Worm (Caenorhabditis elegans) whole organism, L2 larva: ENCODE data around the gene sec-24.1.

ENCODE experiments used
- fos-1 ChIP-seq: fragments of 150-350 bp; optimal IDR thresholded peaks from 2 replicates; lab custom pipeline; 2014; ENCODE audit warnings: missing biosample characterization, missing genetic modification characterization
- lsy-2 ChIP-seq, 2 experiments: fragments of 150-350 bp in 1 of 2; sonication (generic microtip) in 1 of 2; optimal IDR thresholded peaks; 2 replicates each; lab custom pipeline; 2014 to 2017; ENCODE audit warnings: missing biosample characterization in 2 of 2, missing genetic modification characterization in 2 of 2
- mbf-1 ChIP-seq: sonication (generic microtip); optimal IDR thresholded peaks from 2 replicates; lab custom pipeline; 2017; ENCODE audit warnings: missing biosample characterization, missing genetic modification characterization
- nhr-6 ChIP-seq: fragments of 150-350 bp; optimal IDR thresholded peaks from 2 replicates; lab custom pipeline; 2014; ENCODE audit warnings: missing biosample characterization, missing genetic modification characterization
- nhr-77 ChIP-seq: fragments of 150-350 bp; optimal IDR thresholded peaks from 2 replicates; lab custom pipeline; 2014; ENCODE audit warnings: missing biosample characterization, missing genetic modification characterization
- skn-1 ChIP-seq: sonication (generic microtip); optimal IDR thresholded peaks from 2 replicates; lab custom pipeline; 2017; ENCODE audit warnings: missing biosample characterization, missing genetic modification characterization
- snpc-4 ChIP-seq: fragments of 150-350 bp; optimal IDR thresholded peaks from 2 replicates; lab custom pipeline; 2014; ENCODE audit warnings: missing biosample characterization, missing genetic modification characterization
- unc-39 ChIP-seq: fragments of 150-350 bp; optimal IDR thresholded peaks from 2 replicates; lab custom pipeline; 2014; ENCODE audit warnings: missing biosample characterization, missing genetic modification characterization
- unc-55 ChIP-seq: fragments of 150-350 bp; sonication (generic microtip); optimal IDR thresholded peaks from 3 replicates; lab custom pipeline; 2014; ENCODE audit warnings: missing biosample characterization, missing genetic modification reagents, missing genetic modification characterization
- ztf-11 ChIP-seq: sonication (generic microtip); optimal IDR thresholded peaks from 2 replicates; lab custom pipeline; 2017; ENCODE audit warnings: missing biosample characterization, missing genetic modification characterization
- ztf-4 ChIP-seq: fragments of 150-350 bp; optimal IDR thresholded peaks from 2 replicates; lab custom pipeline; 2014; ENCODE audit warnings: missing biosample characterization, missing genetic modification characterization

DNA sequence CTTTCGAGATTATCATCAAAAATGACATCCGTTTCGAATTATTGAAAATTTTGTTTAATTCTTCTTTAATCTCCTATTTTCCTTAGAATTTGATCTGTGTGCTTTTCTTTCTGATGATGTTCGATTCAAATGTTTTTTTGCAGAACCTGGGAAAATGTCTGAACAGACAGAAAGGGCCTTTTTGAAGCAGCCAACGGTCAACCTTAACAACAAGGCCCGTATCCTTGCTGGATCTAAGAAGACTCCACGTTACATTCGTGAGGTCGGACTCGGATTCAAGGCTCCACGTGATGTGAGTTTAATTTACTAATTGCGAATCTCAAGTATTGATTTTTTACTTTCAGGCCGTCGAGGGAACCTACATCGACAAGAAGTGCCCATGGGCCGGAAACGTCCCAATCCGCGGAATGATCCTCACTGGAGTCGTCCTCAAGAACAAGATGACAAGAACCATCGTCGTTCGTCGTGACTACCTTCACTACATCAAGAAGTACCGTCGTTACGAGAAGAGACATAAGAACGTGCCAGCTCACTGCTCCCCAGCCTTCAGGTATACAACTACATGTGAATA lies 36.6 kb upstream of the sec-24.1 start, which contains the start of gene rps-11:
- TF ChIP-seq lsy-2 (tag; optimal IDR thresholded peaks at IDR 0.05; lab: Kevin White, UChicago) (no peak), unc-39 (tag; lab: Kevin White, UChicago) (no peak), unc-55 (GFP tag; lab: Kevin White, UChicago) (no peak), fos-1 (tag; lab: Kevin White, UChicago) (no peak), nhr-77 (tag; lab: Kevin White, UChicago) (no peak), skn-1 (tag; lab: Kevin White, UChicago) (no peak), ztf-11 (no peak), nhr-6 (tag; lab: Kevin White, UChicago) (no peak), ztf-4 (tag; lab: Kevin White, UChicago) (no peak), mbf-1 (no peak), snpc-4 (tag; lab: Kevin White, UChicago) (no peak)
